Worm (Caenorhabditis elegans) whole organism, L4 larva: ENCODE results near the gene rab-19.

Experiments used
- aha-1 ChIP-seq: fragments of 150-350 bp; peaks from one replicate; lab custom pipeline; 2014; ENCODE audit warnings: missing biosample characterization, missing genetic modification characterization
- aly-2 ChIP-seq: sonication (generic microtip); optimal IDR thresholded peaks from 2 replicates; lab custom pipeline; 2018; ENCODE audit warnings: missing biosample characterization, missing genetic modification characterization
- ama-1 ChIP-seq: fragments of 150-350 bp; optimal IDR thresholded peaks from 2 replicates; lab custom pipeline; 2014; ENCODE audit warnings: inconsistent platforms, mixed read lengths
- ceh-82 ChIP-seq: sonication (generic microtip); optimal IDR thresholded peaks from 2 replicates; lab custom pipeline; 2017; ENCODE audit warnings: missing biosample characterization, missing genetic modification characterization
- rbr-2 ChIP-seq: sonication (generic microtip); optimal IDR thresholded peaks from 2 replicates; lab custom pipeline; 2016; ENCODE audit warnings: missing genotype, missing genetic modification characterization, missing compliant biosample characterization
- unc-39 ChIP-seq: sonication (generic microtip); optimal IDR thresholded peaks from 2 replicates; lab custom pipeline; 2017; ENCODE audit warnings: missing biosample characterization, missing genetic modification characterization
- unc-62 ChIP-seq, 3 experiments: fragments of 150-350 bp in 1 of 3; sonication (generic microtip); optimal IDR thresholded peaks in 2 of 3; peaks in 1 of 3; 1 replicate in 1 of 3; 2 replicates in 2 of 3; lab custom pipeline; 2014 to 2017; ENCODE audit warnings: missing biosample characterization in 3 of 3, missing genetic modification characterization in 3 of 3, missing genetic modification reagents in 3 of 3, missing genotype in 1 of 3

ce11 chrIV:13381823-13382222 is 2.4 kb downstream of the rab-19 start, which contains the start of gene emc-3:
- TF ChIP-seq aha-1 (tag; lab: Kevin White, UChicago) (no peak), unc-62 (GFP tag; optimal IDR thresholded peaks at IDR 0.05 in 1 of 2; lab: Kevin White, UChicago) (no peak), unc-62 (tag; optimal IDR thresholded peaks at IDR 0.05; lab: Kevin White, UChicago) (no peak), ama-1 (no peak), unc-39 (tag; lab: Kevin White, UChicago) (no peak), aly-2 (no peak), rbr-2 (tag; lab: Kevin White, UChicago) (no peak), ceh-82 (no peak)
